Worm (Caenorhabditis elegans): ENCODE results near the gene srab-20.

Gene srab-20

ce11 chrV:3452489-3452888, 23.7 kb downstream of the srab-20 start:
- TF ChIP-seq peb-1 (tag; optimal IDR thresholded peaks at IDR 0.05) (no peak), ama-1 (optimal IDR thresholded peaks at IDR 0.05) (no peak), snpc-4 (tag; optimal IDR thresholded peaks at IDR 0.05) (no peak), Y55F3AM.14 (GFP tag; optimal IDR thresholded peaks at IDR 0.05) (no peak), nhr-21 (tag; optimal IDR thresholded peaks at IDR 0.05) (no peak), ztf-4 (tag; optimal IDR thresholded peaks at IDR 0.05) (no peak), lin-39 (tag; optimal IDR thresholded peaks at IDR 0.05) (no peak), crh-2 (tag; optimal IDR thresholded peaks at IDR 0.05) (no peak), ztf-1 (GFP tag; conservative IDR thresholded peaks at IDR 0.05) (no peak)

ce11 chrV:3454620-3455019, 25.8 kb downstream of the srab-20 start:
- TF ChIP-seq lsy-2 (tag; optimal IDR thresholded peaks at IDR 0.05) (no peak), nhr-129 (tag; optimal IDR thresholded peaks at IDR 0.05) (no peak), nhr-6 (tag; optimal IDR thresholded peaks at IDR 0.05) (no peak), sma-9 (GFP tag; optimal IDR thresholded peaks at IDR 0.05) (no peak), sma-9 (tag; optimal IDR thresholded peaks at IDR 0.05) (no peak), ceh-16 (tag; optimal IDR thresholded peaks at IDR 0.05) (no peak), nhr-10 (tag; optimal IDR thresholded peaks at IDR 0.05) (no peak), unc-39 (tag; optimal IDR thresholded peaks at IDR 0.05) (no peak), lin-11 (tag; optimal IDR thresholded peaks at IDR 0.05) (no peak), unc-55 (GFP tag; optimal IDR thresholded peaks at IDR 0.05) (no peak), F13H6.1 (tag; optimal IDR thresholded peaks at IDR 0.05) (no peak), ztf-4 (tag; optimal IDR thresholded peaks at IDR 0.05) (no peak), blmp-1 (tag; optimal IDR thresholded peaks at IDR 0.05; ENCODE audit: insufficient read depth) (no peak), aly-2 (tag; optimal IDR thresholded peaks at IDR 0.05) (no peak), skn-1 (tag; optimal IDR thresholded peaks at IDR 0.05) (no peak), lin-39 (tag; optimal IDR thresholded peaks at IDR 0.05) (no peak)

ce11 chrV:3455135-3455747, 26.4 kb downstream of the srab-20 start:
- TF ChIP-seq peb-1 (tag; optimal IDR thresholded peaks at IDR 0.05) (no peak), alr-1 (tag; optimal IDR thresholded peaks at IDR 0.05) (no peak), skn-1 (tag; optimal IDR thresholded peaks at IDR 0.05) (no peak), nhr-11 (tag; optimal IDR thresholded peaks at IDR 0.05) (no peak), mbf-1 (tag; optimal IDR thresholded peaks at IDR 0.05) (no peak), sem-4 (tag; optimal IDR thresholded peaks at IDR 0.05) (no peak), unc-62 (GFP tag; optimal IDR thresholded peaks at IDR 0.05) (no peak), nhr-10 (tag; optimal IDR thresholded peaks at IDR 0.05) (no peak), lin-13 (GFP tag; optimal IDR thresholded peaks at IDR 0.05) (no peak), C34F6.9 (tag; optimal IDR thresholded peaks at IDR 0.05) (no peak), ZK546.5 (tag; optimal IDR thresholded peaks at IDR 0.05) (no peak), nhr-237 (tag; optimal IDR thresholded peaks at IDR 0.05) (no peak), mab-5 (tag; optimal IDR thresholded peaks at IDR 0.05) (no peak)

- TF ChIP-seq ama-1 (optimal IDR thresholded peaks at IDR 0.05) (no peak), Y55F3AM.14 (GFP tag; optimal IDR thresholded peaks at IDR 0.05) (no peak), skn-1 (tag; optimal IDR thresholded peaks at IDR 0.05) (no peak), gmeb-1 (tag; optimal IDR thresholded peaks at IDR 0.05) (no peak), nhr-23 (tag; optimal IDR thresholded peaks at IDR 0.05) (no peak), peb-1 (tag; optimal IDR thresholded peaks at IDR 0.05) (no peak), snpc-4 (tag; optimal IDR thresholded peaks at IDR 0.05) (no peak), mab-5 (tag; optimal IDR thresholded peaks at IDR 0.05) (no peak), ztf-11 (tag; optimal IDR thresholded peaks at IDR 0.05) (no peak), nhr-10 (tag; optimal IDR thresholded peaks at IDR 0.05) (no peak), C34F6.9 (tag; optimal IDR thresholded peaks at IDR 0.05) (no peak), nhr-129 (tag; optimal IDR thresholded peaks at IDR 0.05) (no peak), ceh-82 (tag; optimal IDR thresholded peaks at IDR 0.05) (no peak), unc-39 (tag; optimal IDR thresholded peaks at IDR 0.05) (no peak), sem-4 (tag; optimal IDR thresholded peaks at IDR 0.05) (no peak), lsy-2 (tag; optimal IDR thresholded peaks at IDR 0.05) (no peak), mbf-1 (tag; optimal IDR thresholded peaks at IDR 0.05) (no peak), unc-62 (GFP tag; optimal IDR thresholded peaks at IDR 0.05) (no peak)
Observed at ce11 chrV:3459919-3460318, 31.1 kb downstream of the srab-20 start, which contains the start of gene slc-28.2. Gene slc-28.2 (plus strand): TSS chrV:3460219.
